Fruit fly (Drosophila melanogaster): ENCODE data around the gene CG33159.
A peak's percentile ranks its signal among the peaks of the same experiment; 100 is the strongest.

Gene CG33159

DNA sequence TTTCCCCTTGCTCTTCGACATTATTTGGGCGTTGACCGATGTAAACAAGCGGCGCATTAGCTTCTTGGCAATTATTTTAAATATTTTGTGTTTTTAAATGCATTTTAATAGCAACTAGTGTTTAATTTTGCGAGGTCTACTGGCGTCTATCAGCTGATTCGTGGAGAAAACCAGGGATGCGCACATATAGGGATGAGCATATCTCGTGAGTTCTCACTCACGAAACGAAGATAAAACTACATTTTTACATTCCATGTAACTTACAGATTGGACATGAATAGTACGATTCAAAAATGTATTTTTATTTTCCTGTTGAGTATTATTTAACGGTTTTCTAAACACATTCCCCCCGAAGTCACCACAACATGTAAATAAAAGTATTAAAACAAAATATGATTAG lies 6.8 kb downstream of the CG33159 start, which contains the start of gene CG14966 (continued):
- TF ChIP-seq CG8290 (GFP tag; optimal IDR thresholded peaks at IDR 0.05) (peak; percentile 5), CG8290 (tag; optimal IDR thresholded peaks at IDR 0.05) (peak in 1 of 2 experiments; percentile 71), CG14441 (GFP tag; IDR thresholded peaks at IDR 0.05) (0 out of 2 replicates have a peak, but pooled peaks have one; percentile 16), mld (GFP tag; IDR thresholded peaks at IDR 0.05; ENCODE audit: partially characterized antibody) (peak; percentile 78; the same call in 2 of the 3 replicates), ken (GFP tag; IDR thresholded peaks at IDR 0.05) (no peak), prd (optimal IDR thresholded peaks at IDR 0.05) (no peak), prd (GFP tag; IDR thresholded peaks at IDR 0.05) (0 out of 3 replicates have a peak, but pooled peaks have one; percentile 8), CG6813 (GFP tag; optimal IDR thresholded peaks at IDR 0.05) (no peak), Scr (GFP tag; IDR thresholded peaks at IDR 0.05; ENCODE audit: partially characterized antibody) (peak; percentile 89), CG14667 (GFP tag; IDR thresholded peaks at IDR 0.05) (no peak), BEAF-32 (GFP tag; optimal IDR thresholded peaks at IDR 0.05) (peak; percentile 90), pfk (GFP tag; optimal IDR thresholded peaks at IDR 0.05) (peak; percentile 11), Mad (GFP tag; optimal IDR thresholded peaks at IDR 0.05) (peak; percentile 47), Hey (tag; optimal IDR thresholded peaks at IDR 0.05) (no peak), CG34376 (GFP tag; optimal IDR thresholded peaks at IDR 0.05) (peak; percentile 79), z (GFP tag; IDR thresholded peaks at IDR 0.05) (no peak), slbo (GFP tag; IDR thresholded peaks at IDR 0.05) (peak; percentile 63; the same call in 1 of the 2 replicates), lola (GFP tag; optimal IDR thresholded peaks at IDR 0.05) (no peak), CG17802 (tag; optimal IDR thresholded peaks at IDR 0.05) (no peak), Drgx (GFP tag; IDR thresholded peaks at IDR 0.05) (no peak), dan (GFP tag; IDR thresholded peaks at IDR 0.05) (no peak), ewg (GFP tag; optimal IDR thresholded peaks at IDR 0.05) (no peak), caup (GFP tag; optimal IDR thresholded peaks at IDR 0.05; ENCODE audit: severe bottlenecking) (no peak), Doc3 (GFP tag; IDR thresholded peaks at IDR 0.05; ENCODE audit: partially characterized antibody) (peak; percentile 89), amos (GFP tag; IDR thresholded peaks at IDR 0.05; ENCODE audit: partially characterized antibody) (peak; percentile 94), Adf1 (GFP tag; IDR thresholded peaks at IDR 0.05) (no peak), CG17829 (tag; optimal IDR thresholded peaks at IDR 0.05) (peak; percentile 66), Dip2 (GFP tag; IDR thresholded peaks at IDR 0.05) (no peak), esg (GFP tag; conservative IDR thresholded peaks at IDR 0.05) (no peak), CG18599 (GFP tag; optimal IDR thresholded peaks at IDR 0.05) (peak; percentile 22), lab (GFP tag; optimal IDR thresholded peaks at IDR 0.05) (peak; percentile 14), CG18764 (GFP tag; optimal IDR thresholded peaks at IDR 0.05) (no peak), CG33213 (GFP tag; optimal IDR thresholded peaks at IDR 0.05) (peak; percentile 30), jumu (GFP tag; optimal IDR thresholded peaks at IDR 0.05) (peak; percentile 9)

DNA sequence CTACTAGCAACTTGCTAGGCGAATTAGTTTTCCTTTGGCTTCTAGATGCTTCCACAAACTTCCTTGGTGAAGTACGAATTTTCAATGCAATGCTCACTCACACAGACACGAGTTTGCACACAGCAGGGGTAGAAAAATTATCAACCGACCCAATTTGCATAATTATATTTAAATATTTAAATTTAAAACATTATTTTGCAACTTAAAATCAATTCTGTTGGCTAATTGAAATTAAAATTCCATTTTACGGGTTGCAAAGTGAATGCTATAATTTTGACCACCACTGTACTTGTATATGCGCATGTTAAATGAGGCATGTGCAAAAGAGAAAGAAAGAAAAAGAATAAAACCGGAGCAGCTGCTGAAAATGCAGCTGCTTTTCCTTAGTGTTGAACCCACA lies 10.2 kb downstream of the CG33159 start:
- TF ChIP-seq chif (GFP tag; optimal IDR thresholded peaks at IDR 0.05) (peak; percentile 47 to 57), org-1 (GFP tag; optimal IDR thresholded peaks at IDR 0.05) (peak; percentile 87), CG11695 (GFP tag; IDR thresholded peaks at IDR 0.05) (peak; percentile 97), CG4617 (GFP tag; optimal IDR thresholded peaks at IDR 0.05; ENCODE audit: borderline replicate concordance) (peak; percentile 61), Med (GFP tag) (peak; percentile 91), caup (GFP tag; optimal IDR thresholded peaks at IDR 0.05; ENCODE audit: severe bottlenecking) (peak; percentile 94), Nf-YC (tag; optimal IDR thresholded peaks at IDR 0.05) (peak; percentile 80), Chrac-16 (GFP tag; optimal IDR thresholded peaks at IDR 0.05) (peak; percentile 87), kah (GFP tag; optimal IDR thresholded peaks at IDR 0.05) (peak; percentile 88), dpn (GFP tag; optimal IDR thresholded peaks at IDR 0.05) (peak; percentile 40 to 92), CG14441 (GFP tag; IDR thresholded peaks at IDR 0.05) (peak; percentile 94), CG43689 (GFP tag; IDR thresholded peaks at IDR 0.05) (peak; percentile 77), CG18599 (GFP tag; optimal IDR thresholded peaks at IDR 0.05) (peak; percentile 96), her (GFP tag; optimal IDR thresholded peaks at IDR 0.05) (no peak), gce (GFP tag; IDR thresholded peaks at IDR 0.05) (peak; percentile 86), CG7839 (tag; optimal IDR thresholded peaks at IDR 0.05) (peak; percentile 95), so (GFP tag; IDR thresholded peaks at IDR 0.05) (peak; percentile 93), CG3281 (GFP tag; optimal IDR thresholded peaks at IDR 0.05) (peak; percentile 93), trh (GFP tag; optimal IDR thresholded peaks at IDR 0.05) (peak; percentile 68), dmrt99B (tag; optimal IDR thresholded peaks at IDR 0.05) (peak; percentile 96)
